Worm (Caenorhabditis elegans): ENCODE measurements around the gene oac-55.

- TF ChIP-seq unc-120 (tag; optimal IDR thresholded peaks at IDR 0.05; ENCODE audit: poor library complexity, severe bottlenecking) (no peak), unc-62 (GFP tag; optimal IDR thresholded peaks at IDR 0.05) (peak; percentile 40), pha-4 (tag; optimal IDR thresholded peaks at IDR 0.05) (no peak), nhr-2 (tag; optimal IDR thresholded peaks at IDR 0.05) (no peak), elt-1 (tag; optimal IDR thresholded peaks at IDR 0.05; ENCODE audit: borderline replicate concordance, insufficient read depth) (no peak), tbx-8 (GFP tag; optimal IDR thresholded peaks at IDR 0.05) (no peak), nhr-237 (tag; optimal IDR thresholded peaks at IDR 0.05) (no peak), blmp-1 (tag; optimal IDR thresholded peaks at IDR 0.05) (no peak), nhr-76 (tag; optimal IDR thresholded peaks at IDR 0.05) (no peak)
Measured at ce11 chrV:3716279-3716887, 44.6 kb upstream of the oac-55 start.

Data from whole organism, mixed stage, embryonic.